Fruit fly (Drosophila melanogaster) whole organism, embryonic: Measurements from ENCODE around the gene ZnT86D.
A peak's percentile ranks its signal among the peaks of the same experiment; 100 is the strongest.

Experiments used
- CG12769 ChIP-seq: fragments of 200-800 bp; sonication (Bioruptor generic); optimal IDR thresholded peaks from 2 replicates; lab custom pipeline; 2019; ENCODE audit warnings: missing biosample characterization, mild to moderate bottlenecking, missing genetic modification characterization, moderate library complexity
- CG2116 ChIP-seq: fragments of 200-800 bp; sonication (Bioruptor generic); optimal IDR thresholded peaks from 3 replicates; lab custom pipeline; 2018; ENCODE audit warnings: missing biosample characterization, mild to moderate bottlenecking, missing genetic modification characterization
- CG33557 ChIP-seq: fragments of 200-800 bp; sonication (Bioruptor generic); optimal IDR thresholded peaks from 2 replicates; lab custom pipeline; 2019; ENCODE audit warnings: missing biosample characterization, mild to moderate bottlenecking, missing genetic modification characterization, moderate library complexity
- CG8478 ChIP-seq: fragments of >200 bp; optimal IDR thresholded peaks from 2 replicates; lab custom pipeline; 2018
- D19B ChIP-seq: fragments of 200-800 bp; sonication (Bioruptor generic); optimal IDR thresholded peaks from 2 replicates; lab custom pipeline; 2017; ENCODE audit warnings: missing biosample characterization, mild to moderate bottlenecking, missing genetic modification characterization
- H2.0 ChIP-seq: fragments of 200-800 bp; sonication (Bioruptor generic); IDR thresholded peaks from 2 replicates; pipeline ENCODE4 v1.3.6; 2022; ENCODE audit warnings: missing biosample characterization, missing genetic modification characterization
- HLH3B ChIP-seq: fragments of 200-800 bp; sonication (Bioruptor generic); IDR thresholded peaks from 2 replicates; pipeline ENCODE4 v1.3.6; 2022; ENCODE audit warnings: missing biosample characterization, missing genetic modification characterization
- crol ChIP-seq: fragments of 200-800 bp; sonication (Bioruptor generic); IDR thresholded peaks from 2 replicates; pipeline ENCODE4 v1.3.6; 2022; ENCODE audit warnings: missing biosample characterization, missing genetic modification characterization
- dati ChIP-seq: fragments of 200-800 bp; sonication (Bioruptor generic); IDR thresholded peaks from 2 replicates; pipeline ENCODE4 v1.3.6; 2022; ENCODE audit warnings: missing biosample characterization, missing genetic modification characterization
- esg ChIP-seq: fragments of 200-800 bp; sonication (Bioruptor generic); conservative IDR thresholded peaks from 2 replicates; pipeline ENCODE4 v1.3.6; 2022; ENCODE audit warnings: missing biosample characterization, missing genetic modification characterization
- h ChIP-seq: fragments of >200 bp; optimal IDR thresholded peaks from 2 replicates; lab custom pipeline; 2017
- mld ChIP-seq: fragments of 200-800 bp; sonication (Bioruptor generic); IDR thresholded peaks from 3 replicates; pipeline ENCODE4 v1.3.6; 2022; ENCODE audit warnings: missing biosample characterization, missing genetic modification characterization; ENCODE audit not compliant: partially characterized antibody
- ssp ChIP-seq: fragments of 200-800 bp; sonication (Bioruptor generic); IDR thresholded peaks from 2 replicates; pipeline ENCODE4 v1.3.6; 2022; ENCODE audit warnings: missing biosample characterization, missing genetic modification characterization

DNA sequence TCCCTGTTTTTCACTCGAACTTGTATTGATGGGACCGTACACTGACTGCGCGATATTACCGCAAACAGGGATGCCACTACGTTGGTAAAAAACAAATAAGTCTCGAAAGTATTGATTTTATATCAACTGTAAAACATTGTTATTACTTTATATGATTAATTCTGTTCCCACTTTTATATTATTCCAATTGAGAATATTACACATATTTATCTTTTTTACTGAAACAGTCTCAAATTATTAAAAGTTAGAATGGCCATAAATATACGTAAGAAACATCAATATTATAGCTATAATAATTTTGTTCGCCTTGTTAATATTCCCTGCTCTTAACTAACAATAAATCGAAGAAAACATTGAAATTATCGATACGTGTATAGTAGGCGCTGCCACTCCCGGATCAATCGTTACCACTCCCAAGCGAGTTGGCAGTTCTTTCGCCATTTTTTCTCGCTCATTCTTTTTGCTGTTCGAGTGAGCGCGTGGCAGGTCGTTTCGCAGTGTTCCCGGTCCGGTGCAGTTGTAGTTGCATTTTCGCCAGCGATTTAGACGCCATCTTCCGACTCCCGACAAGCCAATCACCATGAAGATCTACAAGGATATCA lies 4.4 kb downstream of the ZnT86D start, which contains the start of the genes SdhC and Tctp:
- TF ChIP-seq dati (GFP tag; lab: Robert Waterston, UW) (no peak), h (lab: Kevin White, UChicago) (no peak), D19B (GFP tag; lab: Kevin White, UChicago) (peak; percentile 15), CG12769 (tag; lab: Kevin White, UChicago) (peak; percentile 66), CG2116 (GFP tag; lab: Kevin White, UChicago) (peak; percentile 76), ssp (no peak), H2.0 (GFP tag; lab: Robert Waterston, UW) (no peak), CG8478 (lab: Kevin White, UChicago) (no peak), CG33557 (GFP tag; lab: Kevin White, UChicago) (no peak), esg (GFP tag; lab: Robert Waterston, UW) (no peak), mld (GFP tag; lab: Robert Waterston, UW) (no peak), HLH3B (GFP tag; lab: Robert Waterston, UW) (no peak), crol (GFP tag; lab: Robert Waterston, UW) (no peak)
